Fruit fly (Drosophila melanogaster) whole organism, pupa: ENCODE results near the gene Cpr64Ab.

ENCODE experiments used
- CG10348 ChIP-seq: fragments of 200-800 bp; sonication (Bioruptor generic); IDR thresholded peaks from 2 replicates; pipeline ENCODE4 v1.3.6; 2022; ENCODE audit warnings: missing biosample characterization, missing genetic modification characterization
- CG12605 ChIP-seq: fragments of 200-800 bp; sonication (Bioruptor generic); IDR thresholded peaks from 2 replicates; pipeline ENCODE4 v1.3.6; 2022; ENCODE audit warnings: missing biosample characterization, missing genetic modification characterization
- CG13204 ChIP-seq: fragments of 200-800 bp; sonication (Bioruptor generic); optimal IDR thresholded peaks from 2 replicates; lab custom pipeline; 2018; ENCODE audit warnings: missing biosample characterization, mild to moderate bottlenecking, missing genetic modification characterization, moderate library complexity
- CG14655 ChIP-seq: fragments of 200-800 bp; sonication (Bioruptor generic); optimal IDR thresholded peaks from 3 replicates; lab custom pipeline; 2017; ENCODE audit warnings: mild to moderate bottlenecking, missing biosample characterization, missing genetic modification reagents, missing genetic modification characterization
- CG15710 ChIP-seq: fragments of 200-800 bp; sonication (Bioruptor generic); optimal IDR thresholded peaks from 2 replicates; lab custom pipeline; 2018; ENCODE audit warnings: missing biosample characterization, mild to moderate bottlenecking, missing genetic modification characterization, moderate library complexity
- CG17806 ChIP-seq: fragments of 200-800 bp; sonication (Bioruptor generic); optimal IDR thresholded peaks from 2 replicates; lab custom pipeline; 2018; ENCODE audit warnings: missing biosample characterization, mild to moderate bottlenecking, missing genetic modification characterization, moderate library complexity
- CG32121 ChIP-seq: fragments of 200-800 bp; sonication (Bioruptor generic); IDR thresholded peaks from 2 replicates; pipeline ENCODE4 v1.3.6; 2022; ENCODE audit warnings: missing biosample characterization, missing genetic modification characterization
- CG34367 ChIP-seq: fragments of 200-800 bp; sonication (Bioruptor generic); optimal IDR thresholded peaks from 2 replicates; lab custom pipeline; 2018; ENCODE audit warnings: missing biosample characterization, mild to moderate bottlenecking, missing genetic modification characterization
- CG4496 ChIP-seq: fragments of 200-800 bp; sonication (Bioruptor generic); IDR thresholded peaks from 3 replicates; pipeline ENCODE4 v1.3.6; 2022; ENCODE audit warnings: missing biosample characterization, missing genetic modification characterization
- CG8159 ChIP-seq: fragments of 200-800 bp; sonication (Bioruptor generic); optimal IDR thresholded peaks from 3 replicates; lab custom pipeline; 2018; ENCODE audit warnings: missing biosample characterization, mild to moderate bottlenecking, missing genetic modification characterization, moderate library complexity
- CG8301 ChIP-seq: fragments of 200-800 bp; sonication (Bioruptor generic); optimal IDR thresholded peaks from 2 replicates; lab custom pipeline; 2018; ENCODE audit warnings: missing biosample characterization, mild to moderate bottlenecking, missing genetic modification characterization
- CG9948 ChIP-seq: fragments of 200-800 bp; sonication (Bioruptor generic); optimal IDR thresholded peaks from 2 replicates; lab custom pipeline; 2018; ENCODE audit warnings: missing biosample characterization, mild to moderate bottlenecking, missing genetic modification characterization, moderate library complexity
- D1 ChIP-seq: fragments of 200-800 bp; sonication (Bioruptor generic); optimal IDR thresholded peaks from 2 replicates; lab custom pipeline; 2018; ENCODE audit warnings: missing biosample characterization, mild to moderate bottlenecking, missing genetic modification characterization, moderate library complexity
- EcR ChIP-seq: fragments of 200-800 bp; sonication (Bioruptor generic); optimal IDR thresholded peaks from 3 replicates; lab custom pipeline; 2019; ENCODE audit warnings: missing biosample characterization, missing genetic modification characterization, mild to moderate bottlenecking, moderate library complexity, missing genetic modification reagents
- Ets98B ChIP-seq: fragments of 200-800 bp; sonication (Bioruptor generic); IDR thresholded peaks from 2 replicates; pipeline ENCODE4 v1.3.6; 2022; ENCODE audit warnings: missing biosample characterization, missing genetic modification characterization
- Pif1A ChIP-seq: fragments of 200-800 bp; sonication (Bioruptor generic); optimal IDR thresholded peaks from 3 replicates; lab custom pipeline; 2016; ENCODE audit warnings: missing biosample characterization, missing genetic modification characterization
- Pif1B ChIP-seq: fragments of 200-800 bp; sonication (Bioruptor generic); optimal IDR thresholded peaks from 3 replicates; lab custom pipeline; 2016; ENCODE audit warnings: missing biosample characterization, missing genetic modification characterization
- Snoo ChIP-seq: fragments of 200-800 bp; sonication (Bioruptor generic); optimal IDR thresholded peaks from 3 replicates; lab custom pipeline; 2017; ENCODE audit warnings: missing biosample characterization, mild to moderate bottlenecking, missing genetic modification characterization, inconsistent platforms
- fd96Ca ChIP-seq: fragments of 200-800 bp; sonication (Bioruptor generic); IDR thresholded peaks from 3 replicates; pipeline ENCODE4 v1.3.6; 2022; ENCODE audit warnings: missing biosample characterization, missing genetic modification characterization
- gl ChIP-seq: fragments of 200-800 bp; sonication (Bioruptor generic); optimal IDR thresholded peaks from 2 replicates; lab custom pipeline; 2018; ENCODE audit warnings: missing biosample characterization, mild to moderate bottlenecking, missing genetic modification characterization
- rn ChIP-seq: fragments of 200-800 bp; sonication (Bioruptor generic); IDR thresholded peaks from 2 replicates; pipeline ENCODE4 v1.3.6; 2022; ENCODE audit warnings: missing biosample characterization, missing genetic modification characterization

Cpr64Ab gene

dm6 chr3L:4252862-4253610 lies 41.7 kb upstream of the Cpr64Ab start:
- TF ChIP-seq Pif1B (GFP tag; lab: Kevin White, UChicago), result no peak
- TF ChIP-seq fd96Ca (GFP tag; lab: Robert Waterston, UW), result peak; percentile 29; the same call in 1 of the 3 replicates
- peak; percentile 8 for TF ChIP-seq CG34367 (tag; lab: Kevin White, UChicago)
- no peak for TF ChIP-seq CG10348 (GFP tag; lab: Robert Waterston, UW)
- TF ChIP-seq CG4496 (GFP tag; lab: Robert Waterston, UW), result peak; percentile 40; the same call in 1 of the 3 replicates
- peak; percentile 70 for TF ChIP-seq EcR (GFP tag; lab: Kevin White, UChicago)
- TF ChIP-seq CG8159 (tag; lab: Kevin White, UChicago), result no peak
- TF ChIP-seq CG9948 (tag; lab: Kevin White, UChicago), result peak; percentile 27
- peak; percentile 30 for TF ChIP-seq CG17806
- TF ChIP-seq, all 21 proteins: peak for 6

- TF ChIP-seq CG34367 (tag; lab: Kevin White, UChicago) (no peak), fd96Ca (GFP tag; lab: Robert Waterston, UW) (no peak), Ets98B (GFP tag; lab: Robert Waterston, UW) (no peak), CG13204 (no peak), CG12605 (GFP tag; lab: Robert Waterston, UW) (no peak), CG4496 (GFP tag; lab: Robert Waterston, UW) (0 out of 3 replicates have a peak, but pooled peaks have one; percentile 28), D1 (tag; lab: Kevin White, UChicago) (no peak), EcR (GFP tag; lab: Kevin White, UChicago) (peak; percentile 69), gl (tag; lab: Kevin White, UChicago) (peak; percentile 70), CG8301 (tag; lab: Kevin White, UChicago) (no peak)
Measured at dm6 chr3L:4252121-4252861, 41.0 kb upstream of the Cpr64Ab start.

dm6 chr3L:4242428-4242827 lies 31.1 kb upstream of the Cpr64Ab start, which contains the start of gene pav:
TSS of gene pav (plus strand) at chr3L:4242734.
- TF ChIP-seq Pif1A (no peak), CG9948 (tag; lab: Kevin White, UChicago) (no peak), CG12605 (GFP tag; lab: Robert Waterston, UW) (peak; percentile 41), rn (no peak), CG17806 (peak; percentile 18), CG8301 (tag; lab: Kevin White, UChicago) (no peak), D1 (tag; lab: Kevin White, UChicago) (no peak), fd96Ca (GFP tag; lab: Robert Waterston, UW) (no peak), CG14655 (GFP tag; lab: Kevin White, UChicago) (no peak), gl (tag; lab: Kevin White, UChicago) (no peak), CG15710 (tag; lab: Kevin White, UChicago) (peak; percentile 41), CG32121 (peak; percentile 55; the same call in 1 of the 2 replicates), CG34367 (tag; lab: Kevin White, UChicago) (no peak), CG13204 (no peak), CG4496 (GFP tag; lab: Robert Waterston, UW) (peak; percentile 55; the same call in 1 of the 3 replicates), CG8159 (tag; lab: Kevin White, UChicago) (no peak), Snoo (tag; lab: Kevin White, UChicago) (no peak), Ets98B (GFP tag; lab: Robert Waterston, UW) (peak; percentile 37; the same call in 1 of the 2 replicates), EcR (GFP tag; lab: Kevin White, UChicago) (no peak), Pif1B (GFP tag; lab: Kevin White, UChicago) (no peak), CG10348 (GFP tag; lab: Robert Waterston, UW) (no peak)

- peak; percentile 82 for TF ChIP-seq gl (tag; lab: Kevin White, UChicago)
- no peak for TF ChIP-seq CG13204
- TF ChIP-seq CG12605 (GFP tag; lab: Robert Waterston, UW), result peak; percentile 90
- peak; percentile 97 for TF ChIP-seq EcR (GFP tag; lab: Kevin White, UChicago)
- peak; percentile 85 for TF ChIP-seq rn
- peak; percentile 85 for TF ChIP-seq D1 (tag; lab: Kevin White, UChicago)
- peak; percentile 95 for TF ChIP-seq CG8159 (tag; lab: Kevin White, UChicago)
- no peak for TF ChIP-seq Pif1B (GFP tag; lab: Kevin White, UChicago)
- TF ChIP-seq Pif1A, result no peak
- peak; percentile 92 for TF ChIP-seq CG15710 (tag; lab: Kevin White, UChicago)
- peak; percentile 93 for TF ChIP-seq Ets98B (GFP tag; lab: Robert Waterston, UW)
- peak; percentile 97 for TF ChIP-seq fd96Ca (GFP tag; lab: Robert Waterston, UW)
- TF ChIP-seq CG14655 (GFP tag; lab: Kevin White, UChicago), result peak; percentile 98
- TF ChIP-seq Snoo (tag; lab: Kevin White, UChicago), result peak; percentile 93
- TF ChIP-seq CG4496 (GFP tag; lab: Robert Waterston, UW), result peak; percentile 96
- peak; percentile 93 for TF ChIP-seq CG32121
- peak; percentile 98 for TF ChIP-seq CG8301 (tag; lab: Kevin White, UChicago)
- TF ChIP-seq CG17806, result peak; percentile 92
- peak; percentile 94 for TF ChIP-seq CG9948 (tag; lab: Kevin White, UChicago)
- peak; percentile 91 for TF ChIP-seq CG34367 (tag; lab: Kevin White, UChicago)
- peak; percentile 82 for TF ChIP-seq CG10348 (GFP tag; lab: Robert Waterston, UW)
Measured at dm6 chr3L:4239442-4240322, 28.3 kb upstream of the Cpr64Ab start, which contains the start of gene Sqor. TSS of gene Sqor (plus strand) at chr3L:4240173.
